Fruit fly (Drosophila melanogaster): ENCODE measurements around the gene Xe7.

- TF ChIP-seq esn (GFP tag; optimal IDR thresholded peaks at IDR 0.05), result no peak
- no peak for TF ChIP-seq Gug (GFP tag; IDR thresholded peaks at IDR 0.05)
- TF ChIP-seq Eip93F (GFP tag; optimal IDR thresholded peaks at IDR 0.05), result no peak
- no peak for TF ChIP-seq Smox (GFP tag; optimal IDR thresholded peaks at IDR 0.05)
- TF ChIP-seq Hr39 (GFP tag; optimal IDR thresholded peaks at IDR 0.05), result no peak
- no peak for TF ChIP-seq vri (GFP tag; optimal IDR thresholded peaks at IDR 0.05)
- no peak for TF ChIP-seq CG7368 (GFP tag; optimal IDR thresholded peaks at IDR 0.05)
- TF ChIP-seq CG32006 (GFP tag; optimal IDR thresholded peaks at IDR 0.05), result no peak
- TF ChIP-seq net (GFP tag; optimal IDR thresholded peaks at IDR 0.05), result no peak
Measured at dm6 chr3R:5689626-5690025, 20.5 kb upstream of the Xe7 start.
